Worm (Caenorhabditis elegans): Measurements from ENCODE around the gene T02G5.7.

T02G5.7 gene

DNA sequence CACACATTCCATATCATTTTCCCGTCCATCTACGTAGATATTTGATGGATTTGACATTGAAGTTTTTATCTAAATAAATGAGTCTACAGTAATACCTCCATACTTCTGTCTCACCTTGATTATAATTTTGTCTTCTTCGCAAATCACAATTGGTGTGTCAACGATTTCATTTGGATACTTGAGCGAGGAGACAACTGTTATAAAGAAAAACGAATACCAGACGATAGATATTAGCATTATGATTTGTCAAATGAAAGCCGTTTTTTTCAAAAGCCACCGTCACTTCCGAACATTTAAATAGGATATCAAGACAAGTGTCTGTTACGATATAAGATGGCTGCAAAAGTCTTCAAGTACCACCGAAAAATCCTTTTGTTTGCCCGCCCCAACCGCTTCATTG is 40.2 kb downstream of the T02G5.7 start, which contains the start of gene cutl-5:
TSS of gene cutl-5 (minus strand) at position 269 of the 400 bp plus-strand sequence.
- TF ChIP-seq fkh-4 (tag; optimal IDR thresholded peaks at IDR 0.05; ENCODE audit: borderline replicate concordance): no peak
- TF ChIP-seq nhr-71 (tag; optimal IDR thresholded peaks at IDR 0.05): no peak
- no peak for TF ChIP-seq skn-1 (tag; optimal IDR thresholded peaks at IDR 0.05)
- TF ChIP-seq snu-23 (GFP tag; optimal IDR thresholded peaks at IDR 0.05): no peak
- no peak for TF ChIP-seq mef-2 (tag; optimal IDR thresholded peaks at IDR 0.05)
- no peak for TF ChIP-seq ets-5 (GFP tag; IDR thresholded peaks at IDR 0.05)
- no peak for TF ChIP-seq mab-9 (GFP tag; IDR thresholded peaks at IDR 0.05)
- no peak for TF ChIP-seq lin-13 (GFP tag; optimal IDR thresholded peaks at IDR 0.05)
- TF ChIP-seq pqm-1 (tag; optimal IDR thresholded peaks at IDR 0.05): no peak
- TF ChIP-seq ceh-90 (tag; optimal IDR thresholded peaks at IDR 0.05): no peak
- TF ChIP-seq nhr-20 (tag; optimal IDR thresholded peaks at IDR 0.05): no peak
- no peak for TF ChIP-seq mep-1 (tag; optimal IDR thresholded peaks at IDR 0.05)
- TF ChIP-seq ceh-63 (GFP tag; optimal IDR thresholded peaks at IDR 0.05): no peak
- TF ChIP-seq fos-1 (tag; optimal IDR thresholded peaks at IDR 0.05): no peak
- TF ChIP-seq sup-37 (GFP tag; optimal IDR thresholded peaks at IDR 0.05): no peak

DNA sequence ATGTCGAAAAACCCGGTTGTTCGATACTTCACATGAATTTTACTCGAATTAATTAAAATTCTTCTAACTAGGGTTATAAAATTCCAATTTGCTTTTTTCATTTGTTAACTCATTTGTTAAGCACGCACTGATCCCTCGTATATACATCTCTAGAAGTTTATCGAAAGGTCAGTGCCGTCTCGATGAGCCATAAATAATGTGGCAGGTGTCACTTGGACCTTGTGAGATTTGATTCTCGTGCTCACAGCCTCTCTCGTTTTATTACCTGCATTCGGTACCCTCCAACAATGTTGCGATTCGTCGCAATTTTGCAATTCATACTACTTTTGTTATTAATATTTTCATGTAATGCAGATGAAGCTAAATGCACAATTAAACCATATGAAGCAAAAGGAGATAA is 40.9 kb downstream of the T02G5.7 start, which contains the start of gene spon-1:
TSS of gene spon-1 (plus strand) at position 208 of the 400 bp plus-strand sequence.
- TF ChIP-seq snpc-4 (tag; optimal IDR thresholded peaks at IDR 0.05): no peak
- no peak for TF ChIP-seq aha-1 (tag; optimal IDR thresholded peaks at IDR 0.05)
- no peak for TF ChIP-seq irx-1 (tag; optimal IDR thresholded peaks at IDR 0.05)
- no peak for TF ChIP-seq nhr-19 (GFP tag; conservative IDR thresholded peaks at IDR 0.05)
- TF ChIP-seq dsc-1 (tag; optimal IDR thresholded peaks at IDR 0.05): no peak

DNA sequence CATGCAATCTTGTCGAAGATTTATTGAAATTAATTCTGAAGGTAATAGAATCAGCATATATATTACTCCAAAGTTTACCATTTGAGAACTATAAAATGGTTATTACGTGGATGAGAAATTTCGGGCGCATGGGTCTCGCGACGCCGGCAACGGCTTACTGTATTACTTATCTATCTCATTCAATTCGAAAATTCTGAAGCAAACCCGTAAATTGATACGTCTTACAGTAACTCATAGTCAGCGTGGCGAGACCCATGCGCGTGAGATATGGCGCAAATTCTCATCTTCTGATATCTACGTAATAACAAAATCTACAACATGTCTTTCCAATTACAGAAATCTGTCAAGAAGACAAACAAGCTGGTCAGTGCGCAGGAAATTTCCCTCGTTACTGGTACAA is 44.1 kb downstream of the T02G5.7 start:
- TF ChIP-seq nhr-237 (tag; optimal IDR thresholded peaks at IDR 0.05) (no peak), blmp-1 (tag; optimal IDR thresholded peaks at IDR 0.05) (no peak)

DNA sequence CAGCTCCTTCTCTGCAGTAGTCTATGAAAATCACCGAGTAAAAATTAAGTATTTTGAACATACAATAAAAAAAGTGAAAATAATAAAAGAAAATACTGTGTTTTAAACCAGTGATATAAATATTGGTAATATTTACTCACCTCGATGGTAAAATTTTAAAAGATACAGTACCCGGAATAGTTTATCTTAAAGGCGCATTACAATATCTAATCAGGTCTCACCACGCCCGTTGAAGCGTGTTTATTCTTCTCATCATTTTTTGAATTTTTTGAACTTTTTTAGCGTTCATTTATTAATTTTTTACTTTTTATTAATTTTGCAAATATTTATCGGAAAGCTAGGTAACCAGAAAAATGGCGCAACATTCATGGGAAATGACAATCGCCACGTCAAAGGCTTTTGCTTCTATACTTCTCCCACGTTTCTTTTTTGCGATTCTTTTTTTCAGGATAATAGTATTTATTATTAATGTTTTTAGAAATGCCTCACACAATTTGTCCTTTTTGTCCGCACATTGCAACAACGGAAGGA is 46.4 kb downstream of the T02G5.7 start, which contains the start of gene F10E7.2:
TSS of gene F10E7.2 (plus strand) at position 481 of the 531 bp plus-strand sequence.
- TF ChIP-seq pag-3 (tag; optimal IDR thresholded peaks at IDR 0.05; ENCODE audit: borderline replicate concordance, insufficient read depth): no peak
- TF ChIP-seq unc-30 (tag; optimal IDR thresholded peaks at IDR 0.05): no peak
- no peak for TF ChIP-seq mab-9 (GFP tag; IDR thresholded peaks at IDR 0.05)
- no peak for TF ChIP-seq zip-4 (GFP tag; optimal IDR thresholded peaks at IDR 0.05)
- no peak for TF ChIP-seq ceh-63 (GFP tag; optimal IDR thresholded peaks at IDR 0.05)
- TF ChIP-seq pqm-1 (tag; optimal IDR thresholded peaks at IDR 0.05): no peak
- no peak for TF ChIP-seq isw-1 (GFP tag; IDR thresholded peaks at IDR 0.05)

DNA sequence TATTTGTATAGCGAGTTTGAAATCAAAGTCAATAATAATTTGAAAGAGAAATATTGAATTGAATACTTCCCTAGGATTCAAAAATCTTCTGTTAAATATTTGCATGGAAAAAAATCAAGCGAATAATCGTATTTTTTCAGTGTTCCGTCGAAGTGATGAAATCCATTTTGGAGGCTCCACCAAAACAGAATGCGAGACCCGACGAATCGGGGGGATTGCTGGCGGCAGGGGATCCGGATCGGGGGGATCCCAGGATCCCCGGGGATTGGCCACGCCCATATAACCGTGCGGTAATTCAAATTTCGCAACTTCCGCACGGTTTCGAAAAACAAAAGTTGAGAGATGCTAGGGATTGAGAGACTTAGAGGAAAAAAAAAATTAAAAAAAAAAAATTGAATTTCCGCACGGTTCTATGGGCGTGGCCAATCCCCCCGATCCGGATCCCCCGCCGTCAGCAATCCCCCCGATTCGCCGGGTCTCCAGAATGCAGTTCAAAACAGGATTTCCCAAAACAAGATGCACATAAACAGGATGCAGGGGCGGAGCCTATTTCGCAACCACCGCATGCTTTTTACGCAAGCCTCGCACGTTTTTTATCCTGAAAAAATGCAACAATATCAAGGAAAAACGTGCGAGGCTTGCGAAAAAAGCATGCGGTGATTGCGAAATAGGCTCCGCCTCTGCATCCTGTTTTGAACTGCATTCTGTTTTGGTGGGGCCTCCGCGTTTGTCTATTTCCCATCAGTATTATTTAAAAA is 47.4 kb downstream of the T02G5.7 start, which contains the start of gene F10E7.11:
TSS of gene F10E7.11 (minus strand) at position 232 of the 758 bp plus-strand sequence.
- TF ChIP-seq ceh-82 (tag; optimal IDR thresholded peaks at IDR 0.05) (peak in 1 of 3 experiments; percentile 11), nhr-19 (GFP tag; conservative IDR thresholded peaks at IDR 0.05) (peak; percentile 24; the same call in 1 of the 2 replicates), dsc-1 (tag; optimal IDR thresholded peaks at IDR 0.05) (peak; percentile 38), pax-3 (tag; optimal IDR thresholded peaks at IDR 0.05) (no peak), ceh-88 (GFP tag; IDR thresholded peaks at IDR 0.05) (no peak), mdl-1 (tag; optimal IDR thresholded peaks at IDR 0.05) (no peak), nhr-237 (tag; optimal IDR thresholded peaks at IDR 0.05) (no peak), rnt-1 (tag; optimal IDR thresholded peaks at IDR 0.05) (no peak), alr-1 (tag; optimal IDR thresholded peaks at IDR 0.05; ENCODE audit: borderline replicate concordance) (no peak), tbx-2 (tag; optimal IDR thresholded peaks at IDR 0.05) (no peak), unc-86 (tag; optimal IDR thresholded peaks at IDR 0.05) (peak; percentile 37), nhr-47 (tag; optimal IDR thresholded peaks at IDR 0.05) (peak; percentile 55), isw-1 (GFP tag; IDR thresholded peaks at IDR 0.05) (no peak), snu-23 (GFP tag; optimal IDR thresholded peaks at IDR 0.05) (no peak), hpl-2 (GFP tag; optimal IDR thresholded peaks at IDR 0.05) (no peak), egl-27 (tag; optimal IDR thresholded peaks at IDR 0.05) (no peak), snpc-4 (tag; optimal IDR thresholded peaks at IDR 0.05) (no peak), unc-98 (GFP tag; IDR thresholded peaks at IDR 0.05) (no peak), elt-2 (tag; optimal IDR thresholded peaks at IDR 0.05) (no peak), fkh-8 (tag; optimal IDR thresholded peaks at IDR 0.05) (no peak), lin-15B (tag; optimal IDR thresholded peaks at IDR 0.05) (peak; percentile 11), blmp-1 (tag; optimal IDR thresholded peaks at IDR 0.05) (no peak), zag-1 (tag; optimal IDR thresholded peaks at IDR 0.05) (no peak), ceh-63 (GFP tag; optimal IDR thresholded peaks at IDR 0.05) (no peak), nhr-20 (tag; optimal IDR thresholded peaks at IDR 0.05) (no peak)

All from whole organism, L1 larva.